Worm (Caenorhabditis elegans): ENCODE data around the gene skp-1.

The skp-1 gene

DNA sequence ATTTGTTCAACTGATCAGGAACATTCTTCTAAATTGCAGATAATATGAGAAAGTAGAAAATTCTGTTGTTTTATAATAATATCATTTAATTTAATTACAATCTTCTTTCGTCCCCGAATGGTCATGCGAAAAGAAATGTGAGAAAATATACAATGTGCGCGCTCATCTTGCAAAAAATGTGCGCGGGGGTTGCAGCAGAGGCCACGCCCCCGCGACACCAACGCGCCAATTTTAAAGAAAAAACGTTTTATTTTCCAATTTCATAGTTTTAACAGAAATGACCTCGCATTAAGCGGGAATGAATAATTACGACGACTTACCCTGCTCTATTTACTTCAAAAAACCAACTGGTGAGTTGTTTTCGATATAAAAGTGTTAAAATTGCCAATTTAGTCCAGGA, 34.8 kb upstream of the skp-1 start, which contains the start of gene sas-5:
Gene sas-5 (plus strand): TSS at position 257 of the 400 bp plus-strand sequence.
- peak; percentile 53 for TF ChIP-seq nhr-237 (tag; optimal IDR thresholded peaks at IDR 0.05)
- TF ChIP-seq ztf-11 (tag; optimal IDR thresholded peaks at IDR 0.05), result peak; percentile 77
- TF ChIP-seq elt-1 (tag; optimal IDR thresholded peaks at IDR 0.05; ENCODE audit: borderline replicate concordance, insufficient read depth), result peak; percentile 5
- TF ChIP-seq nhr-76 (tag; optimal IDR thresholded peaks at IDR 0.05), result peak; percentile 19
- TF ChIP-seq nhr-28 (tag; optimal IDR thresholded peaks at IDR 0.05), result peak; percentile 5
- TF ChIP-seq sem-2 (GFP tag; optimal IDR thresholded peaks at IDR 0.05), result peak; percentile 51
- TF ChIP-seq flh-1 (GFP tag; optimal IDR thresholded peaks at IDR 0.05), result peak; percentile 75
- TF ChIP-seq ceh-39 (tag; optimal IDR thresholded peaks at IDR 0.05), result no peak
- TF ChIP-seq hlh-1 (tag; optimal IDR thresholded peaks at IDR 0.05), result peak; percentile 83
- no peak for TF ChIP-seq zip-8 (tag; optimal IDR thresholded peaks at IDR 0.05)
- peak; percentile 89 for TF ChIP-seq mls-2 (tag; optimal IDR thresholded peaks at IDR 0.05)
- TF ChIP-seq drap-1 (GFP tag; optimal IDR thresholded peaks at IDR 0.05), result peak; percentile 88
- TF ChIP-seq mab-5 (tag; optimal IDR thresholded peaks at IDR 0.05), result peak; percentile 18
- TF ChIP-seq tbx-8 (GFP tag; optimal IDR thresholded peaks at IDR 0.05), result peak; percentile 80
- peak; percentile 37 for TF ChIP-seq pha-4 (tag; optimal IDR thresholded peaks at IDR 0.05)
- TF ChIP-seq elt-3 (tag; optimal IDR thresholded peaks at IDR 0.05), result peak; percentile 12
- peak; percentile 45 for TF ChIP-seq blmp-1 (tag; optimal IDR thresholded peaks at IDR 0.05)
- TF ChIP-seq ceh-43 (GFP tag; optimal IDR thresholded peaks at IDR 0.05), result no peak
- TF ChIP-seq ces-1 (GFP tag; optimal IDR thresholded peaks at IDR 0.05), result peak; percentile 55
- peak; percentile 73 for TF ChIP-seq lsy-2 (tag; optimal IDR thresholded peaks at IDR 0.05)
- TF ChIP-seq ceh-83 (GFP tag; optimal IDR thresholded peaks at IDR 0.05), result peak; percentile 81
- TF ChIP-seq sptf-1 (tag; optimal IDR thresholded peaks at IDR 0.05), result peak; percentile 94
- TF ChIP-seq ham-2 (GFP tag; optimal IDR thresholded peaks at IDR 0.05), result peak; percentile 55
- peak; percentile 6 for TF ChIP-seq lin-13 (tag; optimal IDR thresholded peaks at IDR 0.05)
- peak; percentile 73 for TF ChIP-seq cnd-1 (tag; optimal IDR thresholded peaks at IDR 0.05)
- TF ChIP-seq nhr-12 (tag; optimal IDR thresholded peaks at IDR 0.05), result peak; percentile 37
- no peak for TF ChIP-seq unc-39 (tag; optimal IDR thresholded peaks at IDR 0.05)
- peak; percentile 92 for TF ChIP-seq unc-120 (tag; optimal IDR thresholded peaks at IDR 0.05; ENCODE audit: poor library complexity, severe bottlenecking)
- TF ChIP-seq snpc-4 (tag; optimal IDR thresholded peaks at IDR 0.05), result no peak
- TF ChIP-seq unc-62 (GFP tag; optimal IDR thresholded peaks at IDR 0.05), result no peak
- TF ChIP-seq mep-1 (tag; optimal IDR thresholded peaks at IDR 0.05), result peak; percentile 70
- TF ChIP-seq M03D4.4 (tag; optimal IDR thresholded peaks at IDR 0.05), result peak; percentile 87
- TF ChIP-seq lin-32 (GFP tag; optimal IDR thresholded peaks at IDR 0.05), result peak; percentile 48
- no peak for TF ChIP-seq nhr-2 (tag; optimal IDR thresholded peaks at IDR 0.05)
- TF ChIP-seq bed-3 (GFP tag; optimal IDR thresholded peaks at IDR 0.05), result peak; percentile 62

DNA sequence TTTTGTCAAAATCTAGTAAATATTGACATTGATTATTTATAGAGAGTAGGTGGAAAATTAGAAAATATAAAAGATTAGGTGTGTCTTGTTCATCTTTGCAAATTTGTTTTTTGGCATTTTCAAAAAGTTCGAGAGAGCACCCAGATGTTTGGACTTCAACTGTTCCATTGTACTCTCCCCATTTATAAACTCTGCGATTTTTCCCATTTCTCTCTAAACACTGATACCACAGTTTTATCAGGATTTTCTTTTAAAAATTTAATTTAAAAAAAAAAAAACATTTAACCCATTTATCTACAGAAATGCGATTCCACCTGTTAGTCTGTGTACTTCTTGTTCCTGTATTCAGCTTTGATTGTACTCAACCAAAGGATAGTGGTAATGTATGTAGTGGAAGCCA, 32.3 kb upstream of the skp-1 start, which contains the start of gene tag-290:
Gene tag-290 (plus strand): TSS at position 301 of the 400 bp plus-strand sequence.
- TF ChIP-seq M03D4.4 (tag; optimal IDR thresholded peaks at IDR 0.05) (no peak), nhr-28 (tag; optimal IDR thresholded peaks at IDR 0.05) (no peak), cnd-1 (tag; optimal IDR thresholded peaks at IDR 0.05) (no peak), nhr-237 (tag; optimal IDR thresholded peaks at IDR 0.05) (no peak), mab-5 (tag; optimal IDR thresholded peaks at IDR 0.05) (no peak), ceh-83 (GFP tag; optimal IDR thresholded peaks at IDR 0.05) (no peak), bed-3 (GFP tag; optimal IDR thresholded peaks at IDR 0.05) (no peak), hlh-1 (tag; optimal IDR thresholded peaks at IDR 0.05) (no peak), nhr-2 (tag; optimal IDR thresholded peaks at IDR 0.05) (no peak), unc-120 (tag; optimal IDR thresholded peaks at IDR 0.05; ENCODE audit: poor library complexity, severe bottlenecking) (no peak), lin-13 (tag; optimal IDR thresholded peaks at IDR 0.05) (no peak), ceh-39 (tag; optimal IDR thresholded peaks at IDR 0.05) (no peak), sptf-1 (tag; optimal IDR thresholded peaks at IDR 0.05) (no peak), snpc-4 (tag; optimal IDR thresholded peaks at IDR 0.05) (no peak), ces-1 (GFP tag; optimal IDR thresholded peaks at IDR 0.05) (no peak)

DNA sequence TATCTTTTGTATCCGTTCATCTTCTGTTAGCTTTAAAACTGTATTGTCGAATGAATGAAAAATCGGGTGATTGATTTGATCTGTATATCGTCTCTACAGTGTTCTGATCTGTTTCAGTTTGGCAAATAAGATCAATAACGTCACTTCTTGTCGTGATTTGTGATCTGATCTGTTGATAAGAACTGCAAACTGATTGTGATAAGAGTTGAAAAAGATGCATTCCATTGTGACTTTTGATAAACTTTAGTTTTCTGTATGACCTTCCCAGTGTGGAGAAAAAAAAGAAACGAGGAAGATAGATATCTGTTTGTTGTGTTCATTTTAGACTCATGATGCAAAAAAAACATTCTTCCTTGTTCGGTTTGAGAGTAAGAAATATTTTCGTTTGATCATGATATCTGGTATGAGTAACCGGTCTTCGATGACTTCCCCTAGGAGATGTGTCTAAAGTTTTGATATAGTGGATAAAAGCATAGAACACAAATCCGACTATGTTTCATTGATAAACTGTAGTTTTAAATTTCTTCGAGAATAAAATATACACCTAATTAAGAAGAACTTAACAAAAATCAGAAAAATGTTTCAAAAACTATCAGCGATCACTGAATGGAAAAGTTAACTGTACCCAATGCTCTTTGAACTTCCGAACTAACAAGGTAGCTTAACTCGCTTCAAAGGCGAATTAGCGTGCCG, 30.3 kb upstream of the skp-1 start:
- no peak for TF ChIP-seq elt-3 (tag; optimal IDR thresholded peaks at IDR 0.05)
- TF ChIP-seq elt-1 (tag; optimal IDR thresholded peaks at IDR 0.05; ENCODE audit: borderline replicate concordance, insufficient read depth), result peak; percentile 67

Data from whole organism, mixed stage, embryonic.